Fruit fly (Drosophila melanogaster) whole organism, adult: Measurements from ENCODE around the gene bif.

Experiments
- CG11617 ChIP-seq: fragments of 200-800 bp; sonication (Bioruptor generic); optimal IDR thresholded peaks from 2 replicates; lab custom pipeline; 2017; ENCODE audit warnings: mild to moderate bottlenecking, missing biosample characterization, missing genetic modification reagents, missing genetic modification characterization
- CG12768 ChIP-seq: fragments of 200-800 bp; sonication (Bioruptor generic); optimal IDR thresholded peaks from 2 replicates; lab custom pipeline; 2017; ENCODE audit warnings: missing biosample characterization, missing genetic modification characterization, mild to moderate bottlenecking, moderate library complexity, missing genetic modification reagents
- CG14711 ChIP-seq: fragments of 200-800 bp; sonication (Bioruptor generic); optimal IDR thresholded peaks from 2 replicates; lab custom pipeline; 2018; ENCODE audit warnings: missing biosample characterization, mild to moderate bottlenecking, missing genetic modification characterization, moderate library complexity
- CG1620 ChIP-seq: fragments of 200-800 bp; sonication (Bioruptor generic); optimal IDR thresholded peaks from 2 replicates; lab custom pipeline; 2016; ENCODE audit warnings: missing biosample characterization, missing genetic modification characterization
- CG33017 ChIP-seq: fragments of 200-800 bp; sonication (Bioruptor generic); optimal IDR thresholded peaks from 2 replicates; lab custom pipeline; 2018; ENCODE audit warnings: missing biosample characterization, mild to moderate bottlenecking, missing genetic modification characterization, moderate library complexity
- CG5204 ChIP-seq: fragments of 200-800 bp; sonication (Bioruptor generic); optimal IDR thresholded peaks from 2 replicates; lab custom pipeline; 2016; ENCODE audit warnings: missing biosample characterization, missing genetic modification characterization
- CG7045 ChIP-seq: fragments of 200-800 bp; sonication (Bioruptor generic); optimal IDR thresholded peaks from 2 replicates; lab custom pipeline; 2017; ENCODE audit warnings: missing biosample characterization, mild to moderate bottlenecking, missing genetic modification characterization
- CG7101 ChIP-seq: fragments of 200-800 bp; sonication (Bioruptor generic); optimal IDR thresholded peaks from 2 replicates; lab custom pipeline; 2018; ENCODE audit warnings: missing biosample characterization, mild to moderate bottlenecking, missing genetic modification characterization, moderate library complexity
- Clk ChIP-seq: fragments of 200-800 bp; sonication (Bioruptor generic); optimal IDR thresholded peaks from 2 replicates; lab custom pipeline; 2017; ENCODE audit warnings: missing biosample characterization, missing genetic modification characterization
- Crg-1 ChIP-seq: fragments of 200-800 bp; sonication (Bioruptor generic); optimal IDR thresholded peaks from 2 replicates; lab custom pipeline; 2016; ENCODE audit warnings: missing biosample characterization, missing genetic modification characterization
- Hr96 ChIP-seq: fragments of 200-800 bp; sonication (Bioruptor generic); optimal IDR thresholded peaks from 2 replicates; lab custom pipeline; 2016; ENCODE audit warnings: missing biosample characterization, missing genetic modification characterization
- Mnt ChIP-seq: fragments of 200-800 bp; sonication (Bioruptor generic); optimal IDR thresholded peaks from 2 replicates; lab custom pipeline; 2016; ENCODE audit warnings: missing biosample characterization, mild to moderate bottlenecking, missing genetic modification characterization
- bab1 ChIP-seq: fragments of 200-800 bp; sonication (Bioruptor generic); optimal IDR thresholded peaks from 3 replicates; lab custom pipeline; 2019; ENCODE audit warnings: missing biosample characterization, mild to moderate bottlenecking, missing genetic modification characterization, moderate library complexity
- cic ChIP-seq: fragments of 200-800 bp; sonication (Bioruptor generic); optimal IDR thresholded peaks from 2 replicates; lab custom pipeline; 2017; ENCODE audit warnings: missing biosample characterization, mild to moderate bottlenecking, missing genetic modification characterization, moderate library complexity
- cnc ChIP-seq, 2 experiments: fragments of >200 bp; optimal IDR thresholded peaks; 2 replicates each; lab custom pipeline; 2017
- kay ChIP-seq: fragments of 200-800 bp; sonication (Bioruptor generic); peaks from one replicate; lab custom pipeline; 2016; ENCODE audit warnings: missing biosample characterization, missing genetic modification characterization, borderline replicate concordance
- ovo ChIP-seq: fragments of 200-800 bp; sonication (Bioruptor generic); optimal IDR thresholded peaks from 2 replicates; lab custom pipeline; 2016; ENCODE audit warnings: missing biosample characterization, missing genetic modification characterization
- pad ChIP-seq: fragments of 200-800 bp; sonication (Bioruptor generic); optimal IDR thresholded peaks from 3 replicates; lab custom pipeline; 2017; ENCODE audit warnings: missing biosample characterization, missing genetic modification characterization, mild to moderate bottlenecking, moderate library complexity, missing genetic modification reagents
- tj ChIP-seq: fragments of 200-800 bp; sonication (Bioruptor generic); optimal IDR thresholded peaks from 3 replicates; lab custom pipeline; 2017; ENCODE audit warnings: missing biosample characterization, mild to moderate bottlenecking, missing genetic modification characterization, moderate library complexity
- toe ChIP-seq: fragments of 200-800 bp; sonication (Bioruptor generic); optimal IDR thresholded peaks from 2 replicates; lab custom pipeline; 2016; ENCODE audit warnings: missing biosample characterization, missing genetic modification characterization

bif gene

dm6 chrX:11716731-11717326, 38.1 kb downstream of the bif start, which contains the start of gene prtp:
TSS of gene prtp (plus strand) at chrX:11716756.
- TF ChIP-seq CG5204 (GFP tag; lab: Kevin White, UChicago), result peak; percentile 45
- TF ChIP-seq Crg-1 (GFP tag; lab: Kevin White, UChicago), result peak; percentile 15
- no peak for TF ChIP-seq pad
- peak; percentile 30 for TF ChIP-seq bab1 (GFP tag; lab: Kevin White, UChicago)
- TF ChIP-seq cic (GFP tag; lab: Kevin White, UChicago), result no peak
- peak; percentile 54 for TF ChIP-seq Mnt
- peak; percentile 71 for TF ChIP-seq CG14711 (tag; lab: Kevin White, UChicago)

dm6 chrX:11717892-11718291, 39.1 kb downstream of the bif start:
- TF ChIP-seq CG7101 (tag; lab: Kevin White, UChicago) (no peak), Crg-1 (GFP tag; lab: Kevin White, UChicago) (no peak), cnc (optimal IDR thresholded peaks at IDR 0.05; lab: Kevin White, UChicago) (no peak), pad (no peak), tj (GFP tag; lab: Kevin White, UChicago) (no peak), ovo (GFP tag; lab: Kevin White, UChicago) (no peak), CG12768 (GFP tag; lab: Kevin White, UChicago) (no peak), CG1620 (GFP tag; lab: Kevin White, UChicago) (no peak)

- TF ChIP-seq CG33017 (tag; lab: Kevin White, UChicago) (peak; percentile 19), Mnt (peak; percentile 51), CG1620 (GFP tag; lab: Kevin White, UChicago) (peak; percentile 67), CG11617 (GFP tag; lab: Kevin White, UChicago) (peak; percentile 66), CG12768 (GFP tag; lab: Kevin White, UChicago) (no peak), CG7045 (GFP tag; lab: Kevin White, UChicago) (no peak), CG5204 (GFP tag; lab: Kevin White, UChicago) (no peak), tj (GFP tag; lab: Kevin White, UChicago) (peak; percentile 75), toe (peak; percentile 24), cic (GFP tag; lab: Kevin White, UChicago) (no peak), Crg-1 (GFP tag; lab: Kevin White, UChicago) (peak; percentile 62), ovo (GFP tag; lab: Kevin White, UChicago) (peak; percentile 50), bab1 (GFP tag; lab: Kevin White, UChicago) (peak; percentile 89), pad (peak; percentile 53), CG14711 (tag; lab: Kevin White, UChicago) (peak; percentile 64), Clk (GFP tag; lab: Kevin White, UChicago) (no peak), cnc (optimal IDR thresholded peaks at IDR 0.05; lab: Kevin White, UChicago) (no peak), CG7101 (tag; lab: Kevin White, UChicago) (peak; percentile 55)
Measured at dm6 chrX:11720138-11720537, 41.4 kb downstream of the bif start, which contains the start of gene Tango10. TSS of gene Tango10 (plus strand) at chrX:11720245.

- TF ChIP-seq Mnt (no peak), Crg-1 (GFP tag; lab: Kevin White, UChicago) (no peak), bab1 (GFP tag; lab: Kevin White, UChicago) (no peak), CG1620 (GFP tag; lab: Kevin White, UChicago) (no peak), CG12768 (GFP tag; lab: Kevin White, UChicago) (no peak), kay (GFP tag; lab: Kevin White, UChicago) (no peak), CG7101 (tag; lab: Kevin White, UChicago) (no peak), pad (no peak), cic (GFP tag; lab: Kevin White, UChicago) (no peak), Hr96 (GFP tag; lab: Kevin White, UChicago) (no peak), CG11617 (GFP tag; lab: Kevin White, UChicago) (no peak), tj (GFP tag; lab: Kevin White, UChicago) (no peak), CG14711 (tag; lab: Kevin White, UChicago) (no peak), ovo (GFP tag; lab: Kevin White, UChicago) (no peak)
Measured at dm6 chrX:11723946-11724345, 45.2 kb downstream of the bif start, which contains the start of gene CG15221. TSS of gene CG15221 (plus strand) at chrX:11724246.

dm6 chrX:11728999-11729398, 50.2 kb downstream of the bif start, which contains the start of gene inaF-D:
TSS of gene inaF-D (minus strand) at chrX:11729099.
- TF ChIP-seq CG7101 (tag; lab: Kevin White, UChicago), result no peak
- no peak for TF ChIP-seq Crg-1 (GFP tag; lab: Kevin White, UChicago)

- TF ChIP-seq CG1620 (GFP tag; lab: Kevin White, UChicago) (no peak), Hr96 (GFP tag; lab: Kevin White, UChicago) (peak; percentile 35), CG7101 (tag; lab: Kevin White, UChicago) (peak; percentile 23), CG14711 (tag; lab: Kevin White, UChicago) (no peak), CG7045 (GFP tag; lab: Kevin White, UChicago) (peak; percentile 58), toe (no peak), bab1 (GFP tag; lab: Kevin White, UChicago) (no peak), CG33017 (tag; lab: Kevin White, UChicago) (no peak), CG12768 (GFP tag; lab: Kevin White, UChicago) (peak; percentile 38), CG5204 (GFP tag; lab: Kevin White, UChicago) (peak; percentile 57), kay (GFP tag; lab: Kevin White, UChicago) (no peak), Mnt (no peak), tj (GFP tag; lab: Kevin White, UChicago) (peak; percentile 3), pad (peak; percentile 6), cic (GFP tag; lab: Kevin White, UChicago) (no peak), CG11617 (GFP tag; lab: Kevin White, UChicago) (peak; percentile 16), Clk (GFP tag; lab: Kevin White, UChicago) (no peak), cnc (optimal IDR thresholded peaks at IDR 0.05; lab: Kevin White, UChicago) (no peak), ovo (GFP tag; lab: Kevin White, UChicago) (no peak), Crg-1 (GFP tag; lab: Kevin White, UChicago) (no peak)
Measured at dm6 chrX:11729993-11730392, 51.2 kb downstream of the bif start.
